Worm (Caenorhabditis elegans): Measurements from ENCODE around the gene C31H2.14.

DNA sequence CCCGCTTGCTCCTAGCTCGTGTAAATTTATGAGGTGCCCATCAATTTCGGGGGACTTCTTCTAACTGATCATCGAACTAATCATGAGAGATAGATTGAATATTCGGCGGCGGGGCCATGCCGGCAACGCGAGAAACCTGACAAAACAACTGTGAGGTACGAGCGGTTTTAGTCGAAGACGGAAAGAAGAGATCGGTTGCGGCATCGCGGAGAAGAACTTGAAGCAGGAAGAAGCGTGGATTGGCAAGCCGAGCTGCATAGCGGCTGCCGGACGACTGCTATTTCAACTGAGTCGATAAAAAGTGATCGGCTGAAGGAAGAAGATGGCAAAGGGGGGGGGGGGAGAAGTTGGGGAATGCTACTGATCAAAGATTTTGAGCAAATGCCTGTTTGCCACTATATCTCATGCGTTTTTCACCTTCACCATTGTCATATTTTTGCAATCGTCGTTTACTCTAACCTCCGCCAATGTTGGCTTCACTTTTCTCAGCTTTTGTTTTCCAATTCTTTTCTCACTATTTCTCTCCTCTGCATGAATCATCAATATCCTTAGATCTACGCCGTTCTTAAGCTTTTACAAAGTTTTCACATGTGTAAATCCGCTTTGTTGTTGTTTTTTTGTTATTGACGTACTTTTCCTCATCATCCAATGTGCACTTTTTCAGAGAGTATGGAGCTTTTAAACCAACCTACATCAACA lies 47.6 kb downstream of the C31H2.14 start, which contains the start of gene pqn-62:
- TF ChIP-seq aly-1 (tag; optimal IDR thresholded peaks at IDR 0.05): no peak
- TF ChIP-seq hnd-1 (tag; optimal IDR thresholded peaks at IDR 0.05): no peak
- TF ChIP-seq tra-4 (tag; optimal IDR thresholded peaks at IDR 0.05): no peak
- TF ChIP-seq hmg-4 (GFP tag; optimal IDR thresholded peaks at IDR 0.05): no peak
- no peak for TF ChIP-seq tbx-37 (GFP tag; conservative IDR thresholded peaks at IDR 0.05)
- no peak for TF ChIP-seq ets-7 (tag; optimal IDR thresholded peaks at IDR 0.05)
- no peak for TF ChIP-seq ama-1 (optimal IDR thresholded peaks at IDR 0.05)
- TF ChIP-seq pes-1 (GFP tag; IDR thresholded peaks at IDR 0.05): no peak
- TF ChIP-seq scrt-1 (GFP tag; IDR thresholded peaks at IDR 0.05): no peak
